Worm (Caenorhabditis elegans) whole organism, L3 larva: ENCODE results near the gene W02D7.5.

Experiments
- R02D3.7 ChIP-seq: fragments of 150-350 bp; optimal IDR thresholded peaks from 2 replicates; lab custom pipeline; 2014; ENCODE audit warnings: missing biosample characterization, missing genetic modification characterization
- aly-2 ChIP-seq: fragments of 150-350 bp; optimal IDR thresholded peaks from 2 replicates; lab custom pipeline; 2014; ENCODE audit warnings: missing biosample characterization, missing genetic modification characterization
- ama-1 ChIP-seq: fragments of 150-350 bp; optimal IDR thresholded peaks from 2 replicates; lab custom pipeline; 2018
- ceh-16 ChIP-seq: sonication (generic microtip); optimal IDR thresholded peaks from 2 replicates; lab custom pipeline; 2017; ENCODE audit warnings: missing biosample characterization, missing genetic modification characterization
- ceh-82 ChIP-seq: fragments of 150-350 bp; optimal IDR thresholded peaks from 2 replicates; lab custom pipeline; 2014; ENCODE audit warnings: missing biosample characterization, missing genetic modification characterization
- ceh-9 ChIP-seq: sonication (generic microtip); optimal IDR thresholded peaks from 2 replicates; lab custom pipeline; 2018; ENCODE audit warnings: missing biosample characterization, missing genetic modification characterization
- elt-1 ChIP-seq: fragments of 150-350 bp; optimal IDR thresholded peaks from 2 replicates; lab custom pipeline; 2014; ENCODE audit warnings: missing biosample characterization, missing genetic modification characterization
- elt-2 ChIP-seq: sonication (generic microtip); optimal IDR thresholded peaks from 2 replicates; lab custom pipeline; 2016; ENCODE audit warnings: missing genetic modification reagents, mild to moderate bottlenecking, missing genetic modification characterization, missing compliant biosample characterization
- eor-1 ChIP-seq, 2 experiments: fragments of 150-350 bp; optimal IDR thresholded peaks; 2 replicates each; lab custom pipeline; 2014 to 2018; ENCODE audit warnings: missing biosample characterization in 2 of 2, missing genetic modification characterization in 2 of 2
- fkh-2 ChIP-seq: fragments of 150-350 bp; optimal IDR thresholded peaks from 2 replicates; lab custom pipeline; 2014; ENCODE audit warnings: missing biosample characterization, missing genetic modification reagents, missing genetic modification characterization
- fos-1 ChIP-seq: fragments of 150-350 bp; optimal IDR thresholded peaks from 2 replicates; lab custom pipeline; 2014; ENCODE audit warnings: missing biosample characterization, missing genetic modification characterization
- jun-1 ChIP-seq: fragments of 150-350 bp; optimal IDR thresholded peaks from 2 replicates; lab custom pipeline; 2014; ENCODE audit warnings: missing biosample characterization, missing genetic modification reagents, missing genetic modification characterization
- lin-15B ChIP-seq: fragments of 150-350 bp; optimal IDR thresholded peaks from 2 replicates; lab custom pipeline; 2014; ENCODE audit warnings: missing biosample characterization, missing genetic modification characterization
- lin-39 ChIP-seq: fragments of 150-350 bp; optimal IDR thresholded peaks from 2 replicates; lab custom pipeline; 2018; ENCODE audit warnings: missing biosample characterization, missing genetic modification reagents, missing genetic modification characterization
- lsy-12 ChIP-seq: sonication (generic microtip); optimal IDR thresholded peaks from 2 replicates; lab custom pipeline; 2016; ENCODE audit warnings: mild to moderate bottlenecking, missing genetic modification characterization, missing compliant biosample characterization
- mml-1 ChIP-seq: fragments of 150-350 bp; sonication (generic microtip); optimal IDR thresholded peaks from 3 replicates; lab custom pipeline; 2014; ENCODE audit warnings: missing biosample characterization, missing genetic modification characterization
- nfya-1 ChIP-seq: sonication (generic microtip); optimal IDR thresholded peaks from 2 replicates; lab custom pipeline; 2017; ENCODE audit warnings: missing genetic modification characterization, mild to moderate bottlenecking, missing compliant biosample characterization, antibody characterized with exemption, moderate library complexity; ENCODE audit not compliant: insufficient read depth
- nhr-11 ChIP-seq: fragments of 150-350 bp; optimal IDR thresholded peaks from 2 replicates; lab custom pipeline; 2014; ENCODE audit warnings: missing biosample characterization, missing genetic modification characterization
- nhr-12 ChIP-seq: fragments of 150-350 bp; optimal IDR thresholded peaks from 2 replicates; lab custom pipeline; 2014; ENCODE audit warnings: missing biosample characterization, missing genetic modification characterization
- nhr-237 ChIP-seq: fragments of 150-350 bp; optimal IDR thresholded peaks from 2 replicates; lab custom pipeline; 2014; ENCODE audit warnings: missing biosample characterization, missing genetic modification characterization
- nhr-28 ChIP-seq: fragments of 150-350 bp; optimal IDR thresholded peaks from 2 replicates; lab custom pipeline; 2014; ENCODE audit warnings: missing biosample characterization, missing genetic modification characterization
- nhr-43 ChIP-seq: sonication (generic microtip); optimal IDR thresholded peaks from 2 replicates; lab custom pipeline; 2016; ENCODE audit warnings: mild to moderate bottlenecking, missing genetic modification characterization, missing compliant biosample characterization; ENCODE audit not compliant: poor library complexity, severe bottlenecking
- nhr-76 ChIP-seq: fragments of 150-350 bp; sonication (generic microtip); optimal IDR thresholded peaks from 5 replicates; lab custom pipeline; 2014; ENCODE audit warnings: missing biosample characterization, missing genetic modification characterization
- nhr-77 ChIP-seq: fragments of 150-350 bp; optimal IDR thresholded peaks from 2 replicates; lab custom pipeline; 2014; ENCODE audit warnings: missing biosample characterization, missing genetic modification characterization
- pqm-1 ChIP-seq: fragments of 150-350 bp; optimal IDR thresholded peaks from 2 replicates; lab custom pipeline; 2017; ENCODE audit warnings: missing biosample characterization, missing genetic modification characterization, inconsistent platforms
- sea-2 ChIP-seq: fragments of 150-350 bp; sonication (generic microtip); optimal IDR thresholded peaks from 4 replicates; lab custom pipeline; 2014; ENCODE audit warnings: missing biosample characterization, missing genetic modification reagents, missing genetic modification characterization
- skn-1 ChIP-seq: fragments of 150-350 bp; optimal IDR thresholded peaks from 2 replicates; lab custom pipeline; 2014; ENCODE audit warnings: missing biosample characterization, missing genetic modification characterization
- snpc-4 ChIP-seq: fragments of 150-350 bp; optimal IDR thresholded peaks from 2 replicates; lab custom pipeline; 2014; ENCODE audit warnings: missing biosample characterization, missing genetic modification characterization
- tbx-2 ChIP-seq: sonication (generic microtip); optimal IDR thresholded peaks from 2 replicates; lab custom pipeline; 2016; ENCODE audit warnings: mild to moderate bottlenecking, missing genetic modification characterization, missing compliant biosample characterization
- zag-1 ChIP-seq: fragments of 150-350 bp; optimal IDR thresholded peaks from 2 replicates; lab custom pipeline; 2014; ENCODE audit warnings: missing biosample characterization, missing genetic modification characterization
- ztf-11 ChIP-seq: fragments of 150-350 bp; optimal IDR thresholded peaks from 2 replicates; lab custom pipeline; 2014; ENCODE audit warnings: missing biosample characterization, missing genetic modification characterization
- ztf-4 ChIP-seq: fragments of 150-350 bp; optimal IDR thresholded peaks from 2 replicates; lab custom pipeline; 2014; ENCODE audit warnings: missing biosample characterization, missing genetic modification characterization

Gene W02D7.5

DNA sequence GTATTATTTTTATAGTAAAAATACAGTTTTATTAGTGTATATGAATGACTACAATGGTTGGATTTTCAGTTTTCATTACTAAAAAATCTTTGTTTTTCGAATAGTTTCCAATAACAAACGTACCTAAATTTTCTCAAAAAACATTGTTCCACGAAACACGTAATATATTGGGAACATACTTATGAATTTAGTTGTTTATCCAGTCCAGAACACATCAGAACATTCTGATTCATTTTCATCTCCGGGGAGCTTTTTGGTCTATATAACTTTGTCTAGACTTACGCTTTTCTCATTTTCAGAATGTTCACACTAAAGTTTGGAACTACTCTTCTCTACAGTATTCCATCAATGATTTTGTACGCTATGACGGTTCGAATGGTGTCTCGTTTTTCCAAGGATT lies 7.3 kb downstream of the W02D7.5 start, which contains the start of gene srg-33:
Gene srg-33, plus strand, starts transcription at position 301 of the 400 bp plus-strand sequence.
- no peak for TF ChIP-seq skn-1
- TF ChIP-seq lin-15B (tag; lab: Kevin White, UChicago): no peak
- TF ChIP-seq nhr-12 (tag; lab: Kevin White, UChicago): no peak
- no peak for TF ChIP-seq ceh-82 (tag; lab: Kevin White, UChicago)
- TF ChIP-seq ceh-9 (tag; lab: Kevin White, UChicago): no peak
- no peak for TF ChIP-seq nhr-77 (tag; lab: Kevin White, UChicago)
- no peak for TF ChIP-seq jun-1 (tag; lab: Kevin White, UChicago)
- TF ChIP-seq sea-2 (GFP tag; lab: Kevin White, UChicago): no peak
- no peak for TF ChIP-seq nhr-76 (tag; lab: Kevin White, UChicago)
- TF ChIP-seq nhr-11 (tag; lab: Kevin White, UChicago): no peak
- no peak for TF ChIP-seq nfya-1 (tag; lab: Kevin White, UChicago)
- no peak for TF ChIP-seq fos-1
- TF ChIP-seq ztf-4 (tag; lab: Kevin White, UChicago): no peak
- TF ChIP-seq lsy-12 (tag; lab: Kevin White, UChicago): no peak
- no peak for TF ChIP-seq R02D3.7 (tag; lab: Kevin White, UChicago)
- TF ChIP-seq ama-1: no peak
- no peak for TF ChIP-seq zag-1 (tag; lab: Kevin White, UChicago)
- TF ChIP-seq eor-1 (tag; optimal IDR thresholded peaks at IDR 0.05; lab: Kevin White, UChicago): no peak
- no peak for TF ChIP-seq mml-1 (tag; lab: Kevin White, UChicago)

DNA sequence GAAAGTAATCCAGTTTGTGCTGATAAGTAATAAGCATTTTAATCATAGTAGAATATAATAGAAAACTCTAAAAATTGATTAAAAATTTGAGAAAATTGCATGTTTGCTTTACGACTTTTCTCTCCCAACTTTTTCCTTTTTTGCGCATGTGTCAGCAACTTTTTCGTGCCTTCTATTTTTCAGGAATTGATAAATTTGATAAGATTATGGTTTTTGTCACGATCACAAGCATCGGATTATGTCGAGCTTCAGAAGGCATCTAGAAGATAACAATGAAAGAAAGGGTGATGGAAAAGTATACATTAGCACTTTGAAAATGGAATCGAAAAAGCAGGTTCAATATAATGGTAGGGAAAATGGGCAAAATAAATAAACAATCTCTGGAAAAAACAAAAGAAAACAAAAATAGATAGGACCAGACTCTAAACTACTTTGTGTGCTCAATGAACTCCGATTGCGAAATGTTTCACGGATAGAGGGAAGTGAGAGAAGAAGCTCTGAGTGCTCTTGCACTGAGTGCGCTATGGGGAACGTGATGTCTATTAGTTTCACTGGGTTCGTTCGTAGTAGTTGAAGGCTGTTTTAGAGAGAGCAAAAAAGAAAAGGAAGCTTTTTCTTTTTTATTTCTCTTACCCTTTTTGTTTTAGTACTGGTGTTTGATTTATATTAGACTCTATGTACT lies 10.8 kb downstream of the W02D7.5 start:
- peak; percentile 17 for TF ChIP-seq pqm-1 (tag; lab: Kevin White, UChicago)
- peak; percentile 51 for TF ChIP-seq nfya-1 (tag; lab: Kevin White, UChicago)
- TF ChIP-seq sea-2 (GFP tag; lab: Kevin White, UChicago): no peak
- peak; percentile 63 for TF ChIP-seq lin-39 (tag; lab: Kevin White, UChicago)
- TF ChIP-seq nhr-11 (tag; lab: Kevin White, UChicago): no peak
- TF ChIP-seq nhr-28 (tag; lab: Kevin White, UChicago): no peak
- TF ChIP-seq elt-2 (tag; lab: Kevin White, UChicago): peak; percentile 67

DNA sequence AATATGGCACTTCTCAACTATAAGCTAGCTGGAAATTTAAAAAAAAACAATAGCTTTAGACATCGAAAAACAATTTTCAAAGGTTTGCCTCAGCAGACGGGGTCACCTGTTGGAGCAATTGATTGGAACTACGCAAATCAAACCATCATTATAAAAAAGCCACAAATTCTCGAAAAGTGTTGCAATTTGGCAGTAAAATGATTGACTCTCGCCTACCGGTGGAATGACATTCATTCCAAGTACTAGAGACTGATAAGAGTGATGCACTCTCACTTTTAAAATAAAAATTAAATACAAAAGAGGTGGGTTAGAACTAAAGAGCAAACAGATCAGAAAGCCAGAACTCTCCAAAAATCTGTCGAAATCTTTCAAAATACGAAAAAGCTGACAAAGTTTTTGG lies 13.6 kb downstream of the W02D7.5 start:
- TF ChIP-seq elt-2 (tag; lab: Kevin White, UChicago) (peak; percentile 4), ztf-11 (tag; lab: Kevin White, UChicago) (no peak), pqm-1 (tag; lab: Kevin White, UChicago) (peak; percentile 51), tbx-2 (tag; lab: Kevin White, UChicago) (no peak), nhr-11 (tag; lab: Kevin White, UChicago) (no peak), snpc-4 (tag; lab: Kevin White, UChicago) (no peak), nhr-237 (no peak), lin-39 (tag; lab: Kevin White, UChicago) (no peak)

DNA sequence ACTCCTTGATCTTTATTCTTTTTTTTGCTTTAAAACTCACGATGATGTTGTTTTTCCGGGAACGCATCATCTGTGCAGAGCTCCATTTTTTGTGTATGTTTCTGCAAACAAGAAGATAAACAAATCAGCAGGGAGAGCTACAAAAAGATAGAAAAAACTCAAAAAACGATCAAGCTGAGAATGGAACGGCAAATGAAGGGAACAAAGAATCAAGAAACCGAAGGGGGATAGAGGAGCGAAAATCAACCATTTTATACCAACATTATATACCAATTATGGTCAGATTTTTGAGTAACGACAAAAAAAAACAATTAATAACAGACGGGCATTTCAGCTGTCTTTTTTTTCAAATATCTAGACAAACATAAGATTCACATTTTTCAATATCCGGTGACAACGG lies 14.2 kb downstream of the W02D7.5 start, which contains the start of gene slc-17.5:
Gene slc-17.5, minus strand, starts transcription at position 101 of the 400 bp plus-strand sequence.
- TF ChIP-seq ceh-16 (tag; lab: Kevin White, UChicago): no peak
- no peak for TF ChIP-seq aly-2 (tag; lab: Kevin White, UChicago)
- TF ChIP-seq nhr-43 (tag; lab: Kevin White, UChicago): no peak
- no peak for TF ChIP-seq zag-1 (tag; lab: Kevin White, UChicago)
- TF ChIP-seq ztf-4 (tag; lab: Kevin White, UChicago): no peak
- TF ChIP-seq fos-1: no peak
- no peak for TF ChIP-seq elt-1 (tag; lab: Kevin White, UChicago)
- no peak for TF ChIP-seq fkh-2 (tag; lab: Kevin White, UChicago)
- no peak for TF ChIP-seq tbx-2 (tag; lab: Kevin White, UChicago)

DNA sequence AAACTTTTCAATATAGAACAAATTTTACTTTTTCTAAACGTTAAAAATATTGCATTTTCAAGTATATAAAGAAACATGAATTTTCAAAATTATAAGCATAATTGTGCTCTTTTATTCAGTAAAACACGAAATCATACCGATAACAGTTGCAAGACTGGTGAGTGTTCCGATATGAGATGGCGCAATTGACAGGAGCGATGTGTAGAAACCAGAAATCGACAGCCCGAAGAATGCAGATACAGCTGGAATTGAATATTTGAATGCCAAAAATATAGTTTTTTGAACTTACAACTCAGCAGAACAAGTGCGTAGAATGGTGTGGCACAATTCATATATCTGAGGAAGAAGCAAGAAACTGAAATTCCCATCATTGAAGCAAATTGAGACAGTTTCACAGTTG lies 16.1 kb downstream of the W02D7.5 start:
- no peak for TF ChIP-seq nhr-76 (tag; lab: Kevin White, UChicago)
